Worm (Caenorhabditis elegans) whole organism, early embryonic: ENCODE results near the gene tbce-1.

Experiments used
- aly-1 ChIP-seq: sonication (generic microtip); optimal IDR thresholded peaks from 2 replicates; lab custom pipeline; 2016; ENCODE audit warnings: missing genetic modification characterization, missing compliant biosample characterization
- ama-1 ChIP-seq: fragments of 150-350 bp; optimal IDR thresholded peaks from 2 replicates; lab custom pipeline; 2014
- ets-7 ChIP-seq: sonication (generic microtip); optimal IDR thresholded peaks from 2 replicates; lab custom pipeline; 2016; ENCODE audit warnings: missing genotype, missing genetic modification characterization, missing compliant biosample characterization
- flt-1 ChIP-seq: fragments of 200-800 bp; sonication (Bioruptor generic); IDR thresholded peaks from 2 replicates; pipeline ENCODE4 v1.3.6; 2022; ENCODE audit warnings: missing genetic modification characterization, missing compliant biosample characterization
- hmg-4 ChIP-seq: fragments of 200-800 bp; sonication (Bioruptor generic); optimal IDR thresholded peaks from 2 replicates; lab custom pipeline; 2018; ENCODE audit warnings: mild to moderate bottlenecking, missing genetic modification characterization, missing compliant biosample characterization
- pes-1 ChIP-seq: fragments of 200-800 bp; sonication (Bioruptor generic); IDR thresholded peaks from 2 replicates; pipeline ENCODE4 v1.3.6; 2022; ENCODE audit warnings: missing genetic modification reagents, missing genetic modification characterization, missing compliant biosample characterization
- scrt-1 ChIP-seq: fragments of 200-800 bp; sonication (Bioruptor generic); IDR thresholded peaks from 2 replicates; pipeline ENCODE4 v1.3.6; 2022; ENCODE audit warnings: missing genetic modification characterization, missing compliant biosample characterization
- sea-1 ChIP-seq: fragments of 200-800 bp; sonication (Bioruptor generic); conservative IDR thresholded peaks from 2 replicates; pipeline ENCODE4 v1.3.6; 2022; ENCODE audit warnings: missing genetic modification characterization, missing compliant biosample characterization
- tra-4 ChIP-seq: sonication (generic microtip); optimal IDR thresholded peaks from 2 replicates; lab custom pipeline; 2017; ENCODE audit warnings: missing genetic modification characterization, missing compliant biosample characterization

ce11 chrIV:8312846-8313245, 18.4 kb downstream of the tbce-1 start, which contains the start of gene F35H10.10:
- TF ChIP-seq sea-1 (GFP tag; lab: Robert Waterston, UW) (no peak), ets-7 (no peak), tra-4 (tag; lab: Kevin White, UChicago) (no peak), ama-1 (lab: Kevin White, UChicago) (no peak), pes-1 (GFP tag; lab: Robert Waterston, UW) (no peak), flt-1 (GFP tag; lab: Robert Waterston, UW) (no peak), scrt-1 (GFP tag; lab: Robert Waterston, UW) (no peak), aly-1 (tag; lab: Kevin White, UChicago) (no peak), hmg-4 (GFP tag; lab: Kevin White, UChicago) (no peak)
